Fruit fly (Drosophila melanogaster) whole organism, embryonic: ENCODE results near the gene RpS29.

Experiments
- Ada2b ChIP-seq: fragments of 200-800 bp; sonication (Bioruptor generic); IDR thresholded peaks from 2 replicates; pipeline ENCODE4 v1.3.6; 2022; ENCODE audit warnings: missing biosample characterization, missing genetic modification characterization
- Atf-2 ChIP-seq: fragments of 200-800 bp; sonication (Bioruptor generic); optimal IDR thresholded peaks from 2 replicates; lab custom pipeline; 2016; ENCODE audit warnings: missing biosample characterization, missing genetic modification characterization
- Blimp-1 ChIP-seq: fragments of 200-800 bp; sonication (Bioruptor generic); optimal IDR thresholded peaks from 3 replicates; lab custom pipeline; 2018; ENCODE audit warnings: missing biosample characterization, missing genetic modification characterization, mild to moderate bottlenecking, moderate library complexity, missing genetic modification reagents
- CG10267 ChIP-seq: fragments of 200-800 bp; sonication (Bioruptor generic); optimal IDR thresholded peaks from 2 replicates; lab custom pipeline; 2018; ENCODE audit warnings: missing biosample characterization, mild to moderate bottlenecking, missing genetic modification characterization, moderate library complexity
- CG10565 ChIP-seq: fragments of 200-800 bp; sonication (Bioruptor generic); optimal IDR thresholded peaks from 3 replicates; lab custom pipeline; 2016; ENCODE audit warnings: missing biosample characterization, mild to moderate bottlenecking, missing genetic modification characterization
- CG11696 ChIP-seq: fragments of 200-800 bp; sonication (Bioruptor generic); IDR thresholded peaks from 2 replicates; pipeline ENCODE4 v1.3.6; 2022; ENCODE audit warnings: missing biosample characterization, missing genetic modification characterization
- CG12391 ChIP-seq: fragments of 200-800 bp; sonication (Bioruptor generic); optimal IDR thresholded peaks from 3 replicates; lab custom pipeline; 2018; ENCODE audit warnings: missing biosample characterization, mild to moderate bottlenecking, missing genetic modification characterization, moderate library complexity
- CG13775 ChIP-seq: fragments of 200-800 bp; sonication (Bioruptor generic); optimal IDR thresholded peaks from 3 replicates; lab custom pipeline; 2017; ENCODE audit warnings: missing biosample characterization, mild to moderate bottlenecking, missing genetic modification characterization
- CG14014 ChIP-seq: fragments of 200-800 bp; sonication (Bioruptor generic); IDR thresholded peaks from 2 replicates; pipeline ENCODE4 v1.3.6; 2022; ENCODE audit warnings: missing biosample characterization, missing genetic modification characterization
- CG15696 ChIP-seq: fragments of 200-800 bp; sonication (Bioruptor generic); optimal IDR thresholded peaks from 2 replicates; lab custom pipeline; 2019; ENCODE audit warnings: missing biosample characterization, mild to moderate bottlenecking, missing genetic modification characterization, moderate library complexity
- CG1647 ChIP-seq: fragments of 200-800 bp; sonication (Bioruptor generic); optimal IDR thresholded peaks from 3 replicates; lab custom pipeline; 2016; ENCODE audit warnings: missing biosample characterization, missing genetic modification characterization
- CG16863 ChIP-seq: fragments of 200-800 bp; sonication (Bioruptor generic); optimal IDR thresholded peaks from 3 replicates; lab custom pipeline; 2016; ENCODE audit warnings: missing biosample characterization, missing genetic modification characterization
- CG17186 ChIP-seq: fragments of 200-800 bp; sonication (Bioruptor generic); optimal IDR thresholded peaks from 3 replicates; lab custom pipeline; 2017; ENCODE audit warnings: missing biosample characterization, missing genetic modification reagents, missing genetic modification characterization
- CG17912 ChIP-seq: fragments of 200-800 bp; sonication (Bioruptor generic); optimal IDR thresholded peaks from 2 replicates; lab custom pipeline; 2018; ENCODE audit warnings: missing biosample characterization, mild to moderate bottlenecking, missing genetic modification characterization
- CG1792 ChIP-seq: fragments of 200-800 bp; sonication (Bioruptor generic); optimal IDR thresholded peaks from 2 replicates; lab custom pipeline; 2016; ENCODE audit warnings: missing biosample characterization, missing genetic modification characterization
- CG2199 ChIP-seq: fragments of 200-800 bp; sonication (Bioruptor generic); IDR thresholded peaks from 3 replicates; pipeline ENCODE4 v1.3.6; 2022; ENCODE audit warnings: missing biosample characterization, missing genetic modification characterization
- CG30403 ChIP-seq: fragments of 200-800 bp; sonication (Bioruptor generic); optimal IDR thresholded peaks from 3 replicates; lab custom pipeline; 2016; ENCODE audit warnings: missing biosample characterization, missing genetic modification characterization
- CG31224 ChIP-seq: fragments of 200-800 bp; sonication (Bioruptor generic); IDR thresholded peaks from 2 replicates; pipeline ENCODE4 v1.3.6; 2022; ENCODE audit warnings: missing biosample characterization, missing genetic modification characterization
- CG3847 ChIP-seq: fragments of 200-800 bp; sonication (Bioruptor generic); IDR thresholded peaks from 2 replicates; pipeline ENCODE4 v1.3.6; 2022; ENCODE audit warnings: missing biosample characterization, missing genetic modification characterization
- CG4360 ChIP-seq: fragments of 200-800 bp; sonication (Bioruptor generic); IDR thresholded peaks from 2 replicates; pipeline ENCODE4 v1.3.6; 2022; ENCODE audit warnings: missing biosample characterization, missing genetic modification characterization
- CG4404 ChIP-seq: fragments of 200-800 bp; sonication (Bioruptor generic); IDR thresholded peaks from 2 replicates; pipeline ENCODE4 v1.3.6; 2022; ENCODE audit warnings: missing biosample characterization, missing genetic modification characterization
- CG6654 ChIP-seq: fragments of 200-800 bp; sonication (Bioruptor generic); optimal IDR thresholded peaks from 2 replicates; lab custom pipeline; 2017; ENCODE audit warnings: missing biosample characterization, mild to moderate bottlenecking, missing genetic modification characterization
- CG7928 ChIP-seq: fragments of 200-800 bp; sonication (Bioruptor generic); optimal IDR thresholded peaks from 2 replicates; lab custom pipeline; 2017; ENCODE audit warnings: missing biosample characterization, mild to moderate bottlenecking, missing genetic modification characterization
- CG8388 ChIP-seq: fragments of 200-800 bp; sonication (Bioruptor generic); optimal IDR thresholded peaks from 2 replicates; lab custom pipeline; 2019; ENCODE audit warnings: missing biosample characterization, mild to moderate bottlenecking, missing genetic modification characterization, moderate library complexity
- Chrac-16 ChIP-seq: fragments of 200-800 bp; sonication (Bioruptor generic); optimal IDR thresholded peaks from 3 replicates; lab custom pipeline; 2016; ENCODE audit warnings: missing biosample characterization, missing genetic modification characterization
- Dfd ChIP-seq, 2 experiments: fragments of >200 bp; optimal IDR thresholded peaks; 2 replicates each; lab custom pipeline; 2017; ENCODE audit warnings: missing biosample characterization in 2 of 2, missing genetic modification characterization in 2 of 2
- HLH3B ChIP-seq: fragments of 200-800 bp; sonication (Bioruptor generic); IDR thresholded peaks from 2 replicates; pipeline ENCODE4 v1.3.6; 2022; ENCODE audit warnings: missing biosample characterization, missing genetic modification characterization
- Med ChIP-seq: fragments of 200-800 bp; sonication (Bioruptor generic); peaks from one replicate; lab custom pipeline; 2016; ENCODE audit warnings: missing biosample characterization, missing genetic modification characterization, mild to moderate bottlenecking, inconsistent platforms, moderate library complexity
- Myb ChIP-seq: fragments of 200-800 bp; sonication (Bioruptor generic); optimal IDR thresholded peaks from 2 replicates; lab custom pipeline; 2016; ENCODE audit warnings: missing biosample characterization, missing genetic modification characterization
- Ptx1 ChIP-seq: fragments of 200-800 bp; sonication (Bioruptor generic); IDR thresholded peaks from 2 replicates; pipeline ENCODE4 v1.3.6; 2022; ENCODE audit warnings: missing biosample characterization, missing genetic modification characterization
- Sry-β ChIP-seq: fragments of 200-800 bp; sonication (Bioruptor generic); optimal IDR thresholded peaks from 2 replicates; lab custom pipeline; 2018; ENCODE audit warnings: missing biosample characterization, mild to moderate bottlenecking, missing genetic modification characterization, moderate library complexity
- ase ChIP-seq: fragments of 200-800 bp; sonication (Bioruptor generic); IDR thresholded peaks from 3 replicates; pipeline ENCODE4 v1.3.6; 2022; ENCODE audit warnings: missing biosample characterization, missing genetic modification characterization
- ash1 ChIP-seq: fragments of 200-800 bp; sonication (Bioruptor generic); optimal IDR thresholded peaks from 2 replicates; lab custom pipeline; 2018; ENCODE audit warnings: missing biosample characterization, mild to moderate bottlenecking, missing genetic modification characterization
- az2 ChIP-seq: fragments of 200-800 bp; sonication (Bioruptor generic); optimal IDR thresholded peaks from 3 replicates; lab custom pipeline; 2016; ENCODE audit warnings: missing biosample characterization, missing genetic modification characterization
- cas ChIP-seq: fragments of 200-800 bp; sonication (Bioruptor generic); IDR thresholded peaks from 2 replicates; pipeline ENCODE4 v1.3.6; 2022; ENCODE audit warnings: missing biosample characterization, missing genetic modification characterization
- danr ChIP-seq: fragments of 200-800 bp; sonication (Bioruptor generic); IDR thresholded peaks from 2 replicates; pipeline ENCODE4 v1.3.6; 2022; ENCODE audit warnings: missing biosample characterization, missing genetic modification characterization
- dpn ChIP-seq, 2 experiments: fragments of 200-800 bp; sonication (Bioruptor generic); optimal IDR thresholded peaks; 3 replicates each; lab custom pipeline; 2016; ENCODE audit warnings: missing biosample characterization in 2 of 2, missing genetic modification characterization in 2 of 2
- ewg ChIP-seq: fragments of 200-800 bp; sonication (Bioruptor generic); optimal IDR thresholded peaks from 3 replicates; lab custom pipeline; 2017; ENCODE audit warnings: mild to moderate bottlenecking, missing biosample characterization, missing genetic modification reagents, missing genetic modification characterization
- fru ChIP-seq: fragments of >200 bp; optimal IDR thresholded peaks from 2 replicates; lab custom pipeline; 2017
- insv ChIP-seq, 2 experiments: fragments of 200-800 bp; sonication (Bioruptor generic); optimal IDR thresholded peaks; 3 replicates each; lab custom pipeline; 2016 to 2018; ENCODE audit warnings: missing biosample characterization in 2 of 2, missing genetic modification characterization in 2 of 2
- jumu ChIP-seq: fragments of 200-800 bp; sonication (Bioruptor generic); optimal IDR thresholded peaks from 3 replicates; lab custom pipeline; 2016; ENCODE audit warnings: missing biosample characterization, missing genetic modification characterization
- kay ChIP-seq: fragments of 200-800 bp; sonication (Bioruptor generic); optimal IDR thresholded peaks from 2 replicates; lab custom pipeline; 2016; ENCODE audit warnings: missing biosample characterization, missing genetic modification characterization
- nau ChIP-seq: fragments of 200-800 bp; sonication (Bioruptor generic); optimal IDR thresholded peaks from 3 replicates; lab custom pipeline; 2017; ENCODE audit warnings: missing biosample characterization, mild to moderate bottlenecking, missing genetic modification characterization, missing genetic modification reagents
- repo ChIP-seq: fragments of 200-800 bp; sonication (Bioruptor generic); optimal IDR thresholded peaks from 2 replicates; lab custom pipeline; 2016; ENCODE audit warnings: missing biosample characterization, missing genetic modification characterization
- row ChIP-seq: fragments of 200-800 bp; sonication (Bioruptor generic); IDR thresholded peaks from 3 replicates; pipeline ENCODE4 v1.3.6; 2022; ENCODE audit warnings: missing biosample characterization, missing genetic modification characterization
- scrt ChIP-seq: fragments of 200-800 bp; sonication (Bioruptor generic); optimal IDR thresholded peaks from 2 replicates; lab custom pipeline; 2018; ENCODE audit warnings: missing biosample characterization, mild to moderate bottlenecking, missing genetic modification characterization, moderate library complexity
- trem ChIP-seq: fragments of 200-800 bp; optimal IDR thresholded peaks from 3 replicates; lab custom pipeline; 2019; ENCODE audit warnings: missing biosample characterization, mild to moderate bottlenecking, missing genetic modification characterization, moderate library complexity
- tx ChIP-seq: fragments of 200-800 bp; sonication (Bioruptor generic); optimal IDR thresholded peaks from 2 replicates; lab custom pipeline; 2016; ENCODE audit warnings: missing biosample characterization, missing genetic modification characterization
- vfl ChIP-seq: fragments of 200-800 bp; sonication (Bioruptor generic); optimal IDR thresholded peaks from 2 replicates; lab custom pipeline; 2016; ENCODE audit warnings: missing biosample characterization, missing genetic modification characterization
- vvl ChIP-seq: fragments of 200-800 bp; sonication (Bioruptor generic); IDR thresholded peaks from 2 replicates; pipeline ENCODE4 v1.3.6; 2022; ENCODE audit warnings: missing biosample characterization, missing genetic modification characterization
- wek ChIP-seq: fragments of 200-800 bp; sonication (Bioruptor generic); optimal IDR thresholded peaks from 3 replicates; lab custom pipeline; 2018; ENCODE audit warnings: missing biosample characterization, mild to moderate bottlenecking, missing genetic modification characterization, moderate library complexity
- yki ChIP-seq: fragments of >200 bp; optimal IDR thresholded peaks from 3 replicates; lab custom pipeline; 2018

Gene RpS29

dm6 chr3R:9747272-9747874, 30.5 kb upstream of the RpS29 start, which contains the start of gene CG12948 (continued):
- TF ChIP-seq CG12391 (peak; percentile 70), danr (no peak), dpn (GFP tag; optimal IDR thresholded peaks at IDR 0.05; lab: Kevin White, UChicago) (peak; percentile 46 to 52), kay (no peak), CG31224 (no peak), Myb (peak; percentile 7), CG30403 (peak; percentile 72), CG1647 (GFP tag; lab: Kevin White, UChicago) (no peak), CG1792 (peak; percentile 16), repo (no peak), scrt (GFP tag; lab: Kevin White, UChicago) (no peak), trem (tag; lab: Kevin White, UChicago) (peak; percentile 56), wek (GFP tag; lab: Kevin White, UChicago) (no peak), Blimp-1 (GFP tag; lab: Kevin White, UChicago) (no peak), HLH3B (GFP tag; lab: Robert Waterston, UW) (0 out of 2 replicates have a peak, but pooled peaks have one; percentile 16), CG14014 (GFP tag; lab: Robert Waterston, UW) (peak; percentile 53), CG13775 (GFP tag; lab: Kevin White, UChicago) (peak; percentile 57), Atf-2 (GFP tag; lab: Kevin White, UChicago) (peak; percentile 22), Dfd (GFP tag; optimal IDR thresholded peaks at IDR 0.05; lab: Kevin White, UChicago) (no peak), CG16863 (GFP tag; lab: Kevin White, UChicago) (peak; percentile 12), CG4360 (GFP tag; lab: Robert Waterston, UW) (no peak), CG8388 (GFP tag; lab: Kevin White, UChicago) (peak; percentile 31), ash1 (GFP tag; lab: Kevin White, UChicago) (no peak), CG3847 (GFP tag; lab: Robert Waterston, UW) (peak; percentile 54), Med (GFP tag; lab: Kevin White, UChicago) (peak; percentile 91), Ptx1 (GFP tag; lab: Robert Waterston, UW) (0 out of 2 replicates have a peak, but pooled peaks have one; percentile 43), yki (lab: Kevin White, UChicago) (no peak), fru (lab: Kevin White, UChicago) (no peak), az2 (GFP tag; lab: Kevin White, UChicago) (peak; percentile 3), cas (GFP tag; lab: Robert Waterston, UW) (no peak), CG6654 (GFP tag; lab: Kevin White, UChicago) (no peak), CG10267 (peak; percentile 40), row (GFP tag; lab: Robert Waterston, UW) (peak; percentile 95), CG4404 (0 out of 2 replicates have a peak, but pooled peaks have one; percentile 28), CG2199 (no peak), nau (GFP tag; lab: Kevin White, UChicago) (no peak), ase (no peak), CG15696 (tag; lab: Kevin White, UChicago) (peak; percentile 57), CG7928 (GFP tag; lab: Kevin White, UChicago) (no peak), ewg (GFP tag; lab: Kevin White, UChicago) (no peak), vfl (peak; percentile 39), vvl (GFP tag; lab: Robert Waterston, UW) (peak; percentile 69), jumu (GFP tag; lab: Kevin White, UChicago) (peak; percentile 10), CG17912 (GFP tag; lab: Kevin White, UChicago) (no peak), tx (GFP tag; lab: Kevin White, UChicago) (peak; percentile 41), CG17186 (GFP tag; lab: Kevin White, UChicago) (no peak), Chrac-16 (GFP tag; lab: Kevin White, UChicago) (peak; percentile 36), Ada2b (GFP tag; lab: Robert Waterston, UW) (no peak), CG10565 (GFP tag; lab: Kevin White, UChicago) (no peak), Sry-β (GFP tag; lab: Kevin White, UChicago) (peak; percentile 90), CG11696 (GFP tag; lab: Robert Waterston, UW) (no peak), insv (GFP tag; optimal IDR thresholded peaks at IDR 0.05; lab: Kevin White, UChicago) (peak in 1 of 2 experiments; percentile 32)
